Worm (Caenorhabditis elegans): Measurements from ENCODE around the gene his-61.

his-61 gene

ce11 chrIV:7530226-7531070, 44.4 kb upstream of the his-61 start:
- no peak for TF ChIP-seq hmg-1.1 (GFP tag; IDR thresholded peaks at IDR 0.05)
- TF ChIP-seq hlh-30 (tag; optimal IDR thresholded peaks at IDR 0.05; ENCODE audit: insufficient read depth): peak; percentile 33
- TF ChIP-seq attf-4 (tag; optimal IDR thresholded peaks at IDR 0.05): no peak
- peak; percentile 34 for TF ChIP-seq nhr-28 (tag; optimal IDR thresholded peaks at IDR 0.05)
- TF ChIP-seq rbr-2 (tag; optimal IDR thresholded peaks at IDR 0.05): no peak
- TF ChIP-seq aha-1 (tag): peak; percentile 92
- no peak for TF ChIP-seq Y105C5A.15 (GFP tag; IDR thresholded peaks at IDR 0.05)
- peak in 1 of 2 experiments; percentile 90 for TF ChIP-seq unc-62 (GFP tag; optimal IDR thresholded peaks at IDR 0.05 in 1 of 2)
- TF ChIP-seq unc-62 (tag; optimal IDR thresholded peaks at IDR 0.05): no peak
- no peak for TF ChIP-seq lir-3 (tag; optimal IDR thresholded peaks at IDR 0.05)
- no peak for TF ChIP-seq dmd-6 (GFP tag; IDR thresholded peaks at IDR 0.05)
- no peak for TF ChIP-seq F37D6.2 (tag; optimal IDR thresholded peaks at IDR 0.05)
- no peak for TF ChIP-seq lin-1 (GFP tag; IDR thresholded peaks at IDR 0.05)
- peak in 1 of 2 experiments; percentile 34 for TF ChIP-seq mdl-1 (tag; optimal IDR thresholded peaks at IDR 0.05)
- TF ChIP-seq ztf-11 (tag; optimal IDR thresholded peaks at IDR 0.05): no peak
- peak; percentile 30 for TF ChIP-seq cey-2 (tag; optimal IDR thresholded peaks at IDR 0.05; ENCODE audit: borderline replicate concordance, insufficient read depth)
- TF ChIP-seq D1046.2 (GFP tag; IDR thresholded peaks at IDR 0.05): no peak
- no peak for TF ChIP-seq ZK546.5 (tag; optimal IDR thresholded peaks at IDR 0.05)
- no peak for TF ChIP-seq spr-1 (tag; optimal IDR thresholded peaks at IDR 0.05)
- TF ChIP-seq tag-97 (GFP tag; IDR thresholded peaks at IDR 0.05): no peak
- no peak for TF ChIP-seq nhr-11 (tag; optimal IDR thresholded peaks at IDR 0.05)

DNA sequence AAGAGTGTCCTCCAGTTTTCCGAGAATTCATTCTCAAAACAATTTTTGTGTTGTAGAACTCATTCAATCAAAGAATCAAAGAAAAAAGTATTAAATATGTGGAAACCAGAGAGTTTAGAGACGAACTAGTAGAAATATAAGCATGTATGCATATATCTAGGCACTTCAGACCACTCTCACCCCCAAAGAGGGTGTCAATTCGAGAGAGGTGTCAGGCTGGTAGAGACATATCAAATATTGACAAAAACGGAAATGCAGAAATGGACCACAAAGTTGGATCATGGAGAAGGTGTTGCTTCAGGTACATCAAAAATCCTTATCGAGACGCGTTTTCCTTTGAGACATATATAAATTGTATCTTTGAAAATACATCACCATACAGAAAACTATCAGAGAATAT, 37.7 kb upstream of the his-61 start:
- TF ChIP-seq unc-62 (GFP tag; optimal IDR thresholded peaks at IDR 0.05 in 1 of 2) (peak in 1 of 2 experiments; percentile 92), unc-62 (tag; optimal IDR thresholded peaks at IDR 0.05) (no peak), ceh-44 (GFP tag; IDR thresholded peaks at IDR 0.05) (no peak)

ce11 chrIV:7521591-7521990, 35.6 kb upstream of the his-61 start:
- TF ChIP-seq aha-1 (tag) (peak; percentile 39), daf-16 (GFP tag; optimal IDR thresholded peaks at IDR 0.05) (no peak), daf-16 (tag; optimal IDR thresholded peaks at IDR 0.05) (no peak)

- peak in 1 of 2 experiments; percentile 25 for TF ChIP-seq unc-62 (GFP tag; optimal IDR thresholded peaks at IDR 0.05 in 1 of 2)
- TF ChIP-seq unc-62 (tag; optimal IDR thresholded peaks at IDR 0.05): no peak
- no peak for TF ChIP-seq lin-13 (GFP tag; optimal IDR thresholded peaks at IDR 0.05)
- peak; percentile 22 for TF ChIP-seq nhr-28 (tag; optimal IDR thresholded peaks at IDR 0.05)
- TF ChIP-seq dve-1 (tag; optimal IDR thresholded peaks at IDR 0.05; ENCODE audit: insufficient read depth): peak; percentile 20
- TF ChIP-seq T20F7.1 (GFP tag; optimal IDR thresholded peaks at IDR 0.05): no peak
- TF ChIP-seq hlh-30 (tag; optimal IDR thresholded peaks at IDR 0.05; ENCODE audit: insufficient read depth): peak; percentile 34
- no peak for TF ChIP-seq nhr-77 (tag; optimal IDR thresholded peaks at IDR 0.05)
- peak; percentile 7 for TF ChIP-seq pqm-1 (tag; optimal IDR thresholded peaks at IDR 0.05)
- no peak for TF ChIP-seq mdt-29 (GFP tag; IDR thresholded peaks at IDR 0.05)
- TF ChIP-seq Y105C5A.15 (GFP tag; IDR thresholded peaks at IDR 0.05): no peak
- peak; percentile 34 for TF ChIP-seq mep-1 (tag; optimal IDR thresholded peaks at IDR 0.05)
- peak; percentile 39; the same call in 1 of the 2 replicates for TF ChIP-seq php-3 (GFP tag; IDR thresholded peaks at IDR 0.05)
- TF ChIP-seq jun-1 (tag; optimal IDR thresholded peaks at IDR 0.05): no peak
- TF ChIP-seq hlh-11 (tag; optimal IDR thresholded peaks at IDR 0.05): peak; percentile 49
- TF ChIP-seq dmd-6 (GFP tag; IDR thresholded peaks at IDR 0.05): peak; percentile 36; the same call in 1 of the 2 replicates
- TF ChIP-seq aha-1 (tag): peak; percentile 17
- no peak for TF ChIP-seq daf-16 (GFP tag; optimal IDR thresholded peaks at IDR 0.05)
- TF ChIP-seq daf-16 (tag; optimal IDR thresholded peaks at IDR 0.05): peak; percentile 40
These were observed 34.8 kb upstream of the his-61 start for ce11 chrIV:7520841-7521240.
